Fruit fly (Drosophila melanogaster) whole organism: Measurements from ENCODE around the gene Fer3.

Source experiments
- CG8478 ChIP-seq: fragments of >200 bp; optimal IDR thresholded peaks from 2 replicates; lab custom pipeline; 2018; ENCODE audit warnings: inconsistent platforms
- Dll ChIP-seq: fragments of >200 bp; optimal IDR thresholded peaks from 2 replicates; lab custom pipeline; 2017
- EcR ChIP-seq, 2 experiments: fragments of >200 bp; optimal IDR thresholded peaks; 2 replicates each; lab custom pipeline; 2017; ENCODE audit warnings: missing biosample characterization in 2 of 2, missing genetic modification characterization in 2 of 2, missing genetic modification reagents in 2 of 2
- pan ChIP-seq: fragments of >200 bp; optimal IDR thresholded peaks from 2 replicates; lab custom pipeline; 2017
- psq ChIP-seq: fragments of >200 bp; optimal IDR thresholded peaks from 2 replicates; lab custom pipeline; 2017
- usp ChIP-seq: fragments of >200 bp; optimal IDR thresholded peaks from 2 replicates; lab custom pipeline; 2017; ENCODE audit warnings: missing biosample characterization, missing genetic modification characterization, mixed read lengths

Gene Fer3

dm6 chr3R:11665925-11666687, 28.0 kb downstream of the Fer3 start:
- TF ChIP-seq usp (GFP tag; lab: Kevin White, UChicago) (no peak), CG8478 (lab: Kevin White, UChicago) (no peak), Dll (lab: Kevin White, UChicago) (no peak), EcR (GFP tag; optimal IDR thresholded peaks at IDR 0.05; lab: Kevin White, UChicago) (no peak), psq (lab: Kevin White, UChicago) (no peak), pan (lab: Kevin White, UChicago) (no peak)

dm6 chr3R:11665508-11665907, 28.6 kb downstream of the Fer3 start:
- TF ChIP-seq psq (lab: Kevin White, UChicago) (no peak), usp (GFP tag; lab: Kevin White, UChicago) (no peak), CG8478 (lab: Kevin White, UChicago) (no peak), pan (lab: Kevin White, UChicago) (no peak), EcR (GFP tag; optimal IDR thresholded peaks at IDR 0.05; lab: Kevin White, UChicago) (no peak)

dm6 chr3R:11663441-11663840, 30.7 kb downstream of the Fer3 start:
- no peak for TF ChIP-seq pan (lab: Kevin White, UChicago)
- no peak for TF ChIP-seq usp (GFP tag; lab: Kevin White, UChicago)

dm6 chr3R:11662617-11663016, 31.5 kb downstream of the Fer3 start:
- TF ChIP-seq pan (lab: Kevin White, UChicago) (no peak), CG8478 (lab: Kevin White, UChicago) (no peak)

dm6 chr3R:11661712-11662111, 32.4 kb downstream of the Fer3 start:
- TF ChIP-seq usp (GFP tag; lab: Kevin White, UChicago) (no peak), EcR (GFP tag; optimal IDR thresholded peaks at IDR 0.05; lab: Kevin White, UChicago) (no peak), pan (lab: Kevin White, UChicago) (no peak), CG8478 (lab: Kevin White, UChicago) (no peak), Dll (lab: Kevin White, UChicago) (no peak), psq (lab: Kevin White, UChicago) (no peak)

- TF ChIP-seq EcR (GFP tag; optimal IDR thresholded peaks at IDR 0.05; lab: Kevin White, UChicago) (no peak), psq (lab: Kevin White, UChicago) (no peak)
Observed at dm6 chr3R:11661187-11661586, 32.9 kb downstream of the Fer3 start.

- no peak for TF ChIP-seq Dll (lab: Kevin White, UChicago)
- no peak for TF ChIP-seq EcR (GFP tag; optimal IDR thresholded peaks at IDR 0.05; lab: Kevin White, UChicago)
- no peak for TF ChIP-seq CG8478 (lab: Kevin White, UChicago)
- TF ChIP-seq psq (lab: Kevin White, UChicago): no peak
- TF ChIP-seq pan (lab: Kevin White, UChicago): no peak
- no peak for TF ChIP-seq usp (GFP tag; lab: Kevin White, UChicago)
Observed at dm6 chr3R:11657786-11658193, 36.3 kb downstream of the Fer3 start.

dm6 chr3R:11656614-11657216, 37.4 kb downstream of the Fer3 start:
- TF ChIP-seq CG8478 (lab: Kevin White, UChicago) (no peak), pan (lab: Kevin White, UChicago) (no peak), Dll (lab: Kevin White, UChicago) (no peak), usp (GFP tag; lab: Kevin White, UChicago) (no peak), psq (lab: Kevin White, UChicago) (no peak), EcR (GFP tag; optimal IDR thresholded peaks at IDR 0.05; lab: Kevin White, UChicago) (no peak)

- no peak for TF ChIP-seq Dll (lab: Kevin White, UChicago)
- TF ChIP-seq psq (lab: Kevin White, UChicago): no peak
- no peak for TF ChIP-seq CG8478 (lab: Kevin White, UChicago)
- TF ChIP-seq usp (GFP tag; lab: Kevin White, UChicago): no peak
- no peak for TF ChIP-seq pan (lab: Kevin White, UChicago)
- TF ChIP-seq EcR (GFP tag; optimal IDR thresholded peaks at IDR 0.05; lab: Kevin White, UChicago): no peak
Observed at dm6 chr3R:11655873-11656374, 38.2 kb downstream of the Fer3 start, which contains the start of gene CG42327. Gene CG42327 (plus strand): TSS chr3R:11656149.

dm6 chr3R:11650105-11651039, 43.7 kb downstream of the Fer3 start, which contains the start of the genes Csk and Elp1:
Gene Csk (minus strand): TSS chr3R:11650706.
Gene Elp1 (plus strand): TSS chr3R:11650971.
- no peak for TF ChIP-seq Dll (lab: Kevin White, UChicago)
- no peak for TF ChIP-seq usp (GFP tag; lab: Kevin White, UChicago)
- TF ChIP-seq CG8478 (lab: Kevin White, UChicago): no peak
- no peak for TF ChIP-seq psq (lab: Kevin White, UChicago)
- TF ChIP-seq pan (lab: Kevin White, UChicago): no peak
- no peak for TF ChIP-seq EcR (GFP tag; optimal IDR thresholded peaks at IDR 0.05; lab: Kevin White, UChicago)

- no peak for TF ChIP-seq usp (GFP tag; lab: Kevin White, UChicago)
- no peak for TF ChIP-seq pan (lab: Kevin White, UChicago)
- TF ChIP-seq EcR (GFP tag; optimal IDR thresholded peaks at IDR 0.05; lab: Kevin White, UChicago): no peak
- no peak for TF ChIP-seq CG8478 (lab: Kevin White, UChicago)
- TF ChIP-seq psq (lab: Kevin White, UChicago): no peak
- TF ChIP-seq Dll (lab: Kevin White, UChicago): no peak
Observed at dm6 chr3R:11649449-11649848, 44.7 kb downstream of the Fer3 start.
